Worm (Caenorhabditis elegans) whole organism, midembryonic: Measurements from ENCODE around the gene set-4.

Experiments
- cog-1 ChIP-seq: sonication (generic microtip); optimal IDR thresholded peaks from 2 replicates; lab custom pipeline; 2016; ENCODE audit warnings: missing genetic modification characterization, missing compliant biosample characterization
- flt-1 ChIP-seq: fragments of 200-800 bp; sonication (Bioruptor generic); IDR thresholded peaks from 2 replicates; pipeline ENCODE4 v1.3.6; 2022; ENCODE audit warnings: missing genetic modification characterization, missing compliant biosample characterization
- klf-2 ChIP-seq: fragments of 200-800 bp; sonication (Bioruptor generic); conservative IDR thresholded peaks from 2 replicates; pipeline ENCODE4 v1.3.6; 2022; ENCODE audit warnings: missing genetic modification reagents, missing genetic modification characterization, missing compliant biosample characterization
- med-1 ChIP-seq: sonication (generic microtip); optimal IDR thresholded peaks from 2 replicates; lab custom pipeline; 2017; ENCODE audit warnings: missing genetic modification characterization, mild to moderate bottlenecking, missing compliant biosample characterization, antibody characterized with exemption, missing genetic modification reagents; ENCODE audit not compliant: insufficient read depth
- tab-1 ChIP-seq: fragments of 200-800 bp; sonication (Bioruptor generic); IDR thresholded peaks from 2 replicates; pipeline ENCODE4 v1.3.6; 2022; ENCODE audit warnings: missing genetic modification characterization, missing compliant biosample characterization
- ztf-23 ChIP-seq: fragments of 200-800 bp; sonication (Bioruptor generic); IDR thresholded peaks from 2 replicates; pipeline ENCODE4 v1.3.6; 2022; ENCODE audit warnings: missing genetic modification reagents, missing genetic modification characterization, missing compliant biosample characterization
- ztf-29 ChIP-seq: fragments of 200-800 bp; sonication (Bioruptor generic); IDR thresholded peaks from 2 replicates; pipeline ENCODE4 v1.3.6; 2022; ENCODE audit warnings: missing genetic modification reagents, missing genetic modification characterization, missing compliant biosample characterization

DNA sequence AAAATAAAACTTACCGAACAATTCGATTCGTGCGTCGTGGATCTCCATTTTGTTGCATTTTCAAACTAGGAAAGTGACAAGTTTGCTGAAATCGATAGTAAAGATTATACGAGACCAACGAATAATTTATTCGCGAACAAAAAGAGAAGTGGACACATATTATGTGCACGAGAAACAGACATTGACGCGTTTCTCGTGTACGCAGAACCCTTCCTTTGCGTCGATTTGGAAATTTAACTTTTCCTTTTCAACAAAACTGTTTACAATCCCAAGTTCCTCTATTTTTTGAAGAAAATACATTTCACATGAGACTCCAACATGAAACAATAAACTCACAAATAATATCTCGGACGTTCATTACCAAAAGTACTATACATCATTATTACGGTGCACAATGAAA, 29.7 kb upstream of the set-4 start, which contains the start of gene K10B2.4:
- TF ChIP-seq ztf-29 (GFP tag; lab: Robert Waterston, UW), result no peak
- no peak for TF ChIP-seq klf-2 (GFP tag; lab: Robert Waterston, UW)
- no peak for TF ChIP-seq tab-1 (GFP tag; lab: Robert Waterston, UW)
- TF ChIP-seq med-1 (GFP tag; lab: Kevin White, UChicago), result no peak
- TF ChIP-seq ztf-23, result peak; percentile 65; the same call in 1 of the 2 replicates
- no peak for TF ChIP-seq cog-1
- TF ChIP-seq flt-1 (GFP tag; lab: Robert Waterston, UW), result no peak
